Fruit fly (Drosophila melanogaster) whole organism, embryonic: ENCODE results near the gene Vps26.

Experiments
- ATbp ChIP-seq: fragments of 200-800 bp; sonication (Bioruptor generic); optimal IDR thresholded peaks from 2 replicates; lab custom pipeline; 2017; ENCODE audit warnings: missing biosample characterization, mild to moderate bottlenecking, missing genetic modification characterization, missing genetic modification reagents
- Asciz ChIP-seq: fragments of 200-800 bp; sonication (Bioruptor generic); optimal IDR thresholded peaks from 2 replicates; lab custom pipeline; 2017; ENCODE audit warnings: missing biosample characterization, mild to moderate bottlenecking, missing genetic modification characterization, missing genetic modification reagents
- CG10209 ChIP-seq: fragments of 200-800 bp; sonication (Bioruptor generic); optimal IDR thresholded peaks from 3 replicates; lab custom pipeline; 2017; ENCODE audit warnings: missing biosample characterization, mild to moderate bottlenecking, missing genetic modification characterization, missing genetic modification reagents
- CG11560 ChIP-seq: fragments of 200-800 bp; sonication (Bioruptor generic); IDR thresholded peaks from 3 replicates; pipeline ENCODE4 v1.3.6; 2022; ENCODE audit warnings: missing biosample characterization, missing genetic modification characterization
- CG12104 ChIP-seq: fragments of 200-800 bp; sonication (Bioruptor generic); optimal IDR thresholded peaks from 3 replicates; lab custom pipeline; 2016; ENCODE audit warnings: missing biosample characterization, missing genetic modification characterization
- CG12219 ChIP-seq: fragments of 200-800 bp; sonication (Bioruptor generic); optimal IDR thresholded peaks from 3 replicates; lab custom pipeline; 2018; ENCODE audit warnings: missing biosample characterization, mild to moderate bottlenecking, missing genetic modification characterization
- CG12659 ChIP-seq: fragments of 200-800 bp; sonication (Bioruptor generic); optimal IDR thresholded peaks from 3 replicates; lab custom pipeline; 2017; ENCODE audit warnings: mild to moderate bottlenecking, missing biosample characterization, missing genetic modification reagents, missing genetic modification characterization
- CG13287 ChIP-seq: fragments of 200-800 bp; sonication (Bioruptor generic); IDR thresholded peaks from 2 replicates; pipeline ENCODE4 v1.3.6; 2022; ENCODE audit warnings: missing biosample characterization, missing genetic modification characterization; ENCODE audit not compliant: partially characterized antibody
- CG14710 ChIP-seq: fragments of 200-800 bp; sonication (Bioruptor generic); optimal IDR thresholded peaks from 3 replicates; lab custom pipeline; 2019; ENCODE audit warnings: missing biosample characterization, mild to moderate bottlenecking, missing genetic modification characterization, moderate library complexity
- CG14965 ChIP-seq: fragments of 200-800 bp; sonication (Bioruptor generic); optimal IDR thresholded peaks from 2 replicates; lab custom pipeline; 2016; ENCODE audit warnings: missing biosample characterization, missing genetic modification characterization, borderline replicate concordance
- CG15696 ChIP-seq: fragments of 200-800 bp; sonication (Bioruptor generic); optimal IDR thresholded peaks from 2 replicates; lab custom pipeline; 2019; ENCODE audit warnings: missing biosample characterization, mild to moderate bottlenecking, missing genetic modification characterization, moderate library complexity
- CG1603 ChIP-seq: fragments of 200-800 bp; sonication (Bioruptor generic); optimal IDR thresholded peaks from 2 replicates; lab custom pipeline; 2019; ENCODE audit warnings: missing biosample characterization, mild to moderate bottlenecking, missing genetic modification characterization, moderate library complexity
- CG17568 ChIP-seq: fragments of 200-800 bp; sonication (Bioruptor generic); optimal IDR thresholded peaks from 2 replicates; lab custom pipeline; 2018; ENCODE audit warnings: missing biosample characterization, mild to moderate bottlenecking, missing genetic modification characterization, moderate library complexity
- CG1832 ChIP-seq: fragments of 200-800 bp; sonication (Bioruptor generic); optimal IDR thresholded peaks from 2 replicates; lab custom pipeline; 2017; ENCODE audit warnings: missing biosample characterization, mild to moderate bottlenecking, missing genetic modification characterization, inconsistent platforms
- CG18764 ChIP-seq: fragments of 200-800 bp; sonication (Bioruptor generic); optimal IDR thresholded peaks from 3 replicates; lab custom pipeline; 2016; ENCODE audit warnings: missing biosample characterization, missing genetic modification characterization
- CG2712 ChIP-seq: fragments of 200-800 bp; optimal IDR thresholded peaks from 3 replicates; lab custom pipeline; 2019; ENCODE audit warnings: missing biosample characterization, mild to moderate bottlenecking, missing genetic modification characterization, moderate library complexity
- CG32767 ChIP-seq: fragments of 200-800 bp; sonication (Bioruptor generic); IDR thresholded peaks from 2 replicates; pipeline ENCODE4 v1.3.6; 2022; ENCODE audit warnings: missing biosample characterization, missing genetic modification characterization
- CG3995 ChIP-seq: fragments of 200-800 bp; sonication (Bioruptor generic); optimal IDR thresholded peaks from 3 replicates; lab custom pipeline; 2016; ENCODE audit warnings: missing biosample characterization, missing genetic modification characterization
- CG4404 ChIP-seq: fragments of 200-800 bp; sonication (Bioruptor generic); IDR thresholded peaks from 2 replicates; pipeline ENCODE4 v1.3.6; 2022; ENCODE audit warnings: missing biosample characterization, missing genetic modification characterization
- CG5953 ChIP-seq: fragments of 200-800 bp; sonication (Bioruptor generic); IDR thresholded peaks from 2 replicates; pipeline ENCODE4 v1.3.6; 2022; ENCODE audit warnings: missing biosample characterization, missing genetic modification characterization
- D ChIP-seq, 2 experiments: fragments of 200-800 bp in 1 of 2; fragments of >200 bp in 1 of 2; sonication (Bioruptor generic) in 1 of 2; optimal IDR thresholded peaks; 2 replicates in 1 of 2; 3 replicates in 1 of 2; lab custom pipeline; 2017; ENCODE audit warnings: mild to moderate bottlenecking in 1 of 2, missing biosample characterization in 1 of 2, missing genetic modification characterization in 1 of 2, missing genetic modification reagents in 1 of 2
- Dip3 ChIP-seq: fragments of 200-800 bp; sonication (Bioruptor generic); optimal IDR thresholded peaks from 3 replicates; lab custom pipeline; 2016; ENCODE audit warnings: missing biosample characterization, missing genetic modification characterization
- E2f2 ChIP-seq: fragments of 200-800 bp; sonication (Bioruptor generic); IDR thresholded peaks from 2 replicates; pipeline ENCODE4 v1.3.6; 2022; ENCODE audit warnings: missing biosample characterization, missing genetic modification characterization
- Ets65A ChIP-seq: fragments of 200-800 bp; sonication (Bioruptor generic); peaks from one replicate; lab custom pipeline; 2016; ENCODE audit warnings: missing biosample characterization, missing genetic modification characterization
- Ets97D ChIP-seq: fragments of 200-800 bp; sonication (Bioruptor generic); optimal IDR thresholded peaks from 3 replicates; lab custom pipeline; 2016; ENCODE audit warnings: missing biosample characterization, missing genetic modification characterization
- Fer3 ChIP-seq: fragments of 200-800 bp; sonication (Bioruptor generic); optimal IDR thresholded peaks from 2 replicates; lab custom pipeline; 2018; ENCODE audit warnings: missing biosample characterization, mild to moderate bottlenecking, missing genetic modification characterization, moderate library complexity
- Hr78 ChIP-seq, 2 experiments: fragments of 200-800 bp in 1 of 2; fragments of >200 bp in 1 of 2; sonication (Bioruptor generic) in 1 of 2; optimal IDR thresholded peaks; 2 replicates each; lab custom pipeline; 2017 to 2019; ENCODE audit warnings: missing biosample characterization in 2 of 2, missing genetic modification characterization in 2 of 2, mild to moderate bottlenecking in 1 of 2, moderate library complexity in 1 of 2
- Mad ChIP-seq: fragments of 200-800 bp; sonication (Bioruptor generic); optimal IDR thresholded peaks from 2 replicates; lab custom pipeline; 2016; ENCODE audit warnings: missing biosample characterization, missing genetic modification characterization
- Mrtf ChIP-seq: fragments of 200-800 bp; sonication (Bioruptor generic); IDR thresholded peaks from 3 replicates; pipeline ENCODE4 v1.3.6; 2022; ENCODE audit warnings: missing biosample characterization, missing genetic modification characterization
- Nf-YC ChIP-seq: fragments of 200-800 bp; optimal IDR thresholded peaks from 3 replicates; lab custom pipeline; 2019; ENCODE audit warnings: missing biosample characterization, mild to moderate bottlenecking, missing genetic modification characterization, moderate library complexity
- Oli ChIP-seq: fragments of 200-800 bp; sonication (Bioruptor generic); optimal IDR thresholded peaks from 2 replicates; lab custom pipeline; 2018; ENCODE audit warnings: missing biosample characterization, mild to moderate bottlenecking, missing genetic modification characterization, moderate library complexity
- Ssrp ChIP-seq: fragments of 200-800 bp; sonication (Bioruptor generic); optimal IDR thresholded peaks from 2 replicates; lab custom pipeline; 2018; ENCODE audit warnings: missing biosample characterization, mild to moderate bottlenecking, missing genetic modification characterization, moderate library complexity
- abd-A ChIP-seq: fragments of 200-800 bp; sonication (Bioruptor generic); optimal IDR thresholded peaks from 3 replicates; lab custom pipeline; 2019; ENCODE audit warnings: missing biosample characterization, mild to moderate bottlenecking, missing genetic modification characterization, moderate library complexity
- cato ChIP-seq: fragments of 200-800 bp; sonication (Bioruptor generic); optimal IDR thresholded peaks from 2 replicates; lab custom pipeline; 2016; ENCODE audit warnings: missing biosample characterization, missing genetic modification characterization, borderline replicate concordance
- chinmo ChIP-seq: fragments of 200-800 bp; sonication (Bioruptor generic); IDR thresholded peaks from 4 replicates; pipeline ENCODE4 v1.3.6; 2022; ENCODE audit warnings: missing biosample characterization, missing genetic modification characterization; ENCODE audit not compliant: partially characterized antibody
- chm ChIP-seq: fragments of 200-800 bp; sonication (Bioruptor generic); IDR thresholded peaks from 2 replicates; pipeline ENCODE4 v1.3.6; 2022; ENCODE audit warnings: missing biosample characterization, missing genetic modification characterization
- esg ChIP-seq: fragments of 200-800 bp; sonication (Bioruptor generic); conservative IDR thresholded peaks from 2 replicates; pipeline ENCODE4 v1.3.6; 2022; ENCODE audit warnings: missing biosample characterization, missing genetic modification characterization
- gfzf ChIP-seq: fragments of 200-800 bp; sonication (Bioruptor generic); optimal IDR thresholded peaks from 2 replicates; lab custom pipeline; 2016; ENCODE audit warnings: missing biosample characterization, mild to moderate bottlenecking, missing genetic modification characterization, moderate library complexity
- lov ChIP-seq, 2 experiments: fragments of 200-800 bp in 1 of 2; fragments of >200 bp in 1 of 2; sonication (Bioruptor generic) in 1 of 2; IDR thresholded peaks in 1 of 2; optimal IDR thresholded peaks in 1 of 2; 2 replicates in 1 of 2; 3 replicates in 1 of 2; pipeline versions ENCODE4 v1.3.6 to Lab custom; 2017 to 2022; ENCODE audit warnings: missing biosample characterization in 1 of 2, missing genetic modification characterization in 1 of 2
- mld ChIP-seq: fragments of 200-800 bp; sonication (Bioruptor generic); IDR thresholded peaks from 3 replicates; pipeline ENCODE4 v1.3.6; 2022; ENCODE audit warnings: missing biosample characterization, missing genetic modification characterization; ENCODE audit not compliant: partially characterized antibody
- nerfin-1 ChIP-seq: fragments of 200-800 bp; sonication (Bioruptor generic); optimal IDR thresholded peaks from 3 replicates; lab custom pipeline; 2019; ENCODE audit warnings: missing biosample characterization, mild to moderate bottlenecking, missing genetic modification characterization, moderate library complexity
- pita ChIP-seq: fragments of 200-800 bp; sonication (Bioruptor generic); optimal IDR thresholded peaks from 2 replicates; lab custom pipeline; 2017; ENCODE audit warnings: missing biosample characterization, mild to moderate bottlenecking, missing genetic modification characterization
- prd ChIP-seq, 3 experiments: fragments of >200 bp in 2 of 3; fragments of 200-800 bp in 1 of 3; sonication (Bioruptor generic) in 1 of 3; optimal IDR thresholded peaks in 2 of 3; IDR thresholded peaks in 1 of 3; 2 replicates in 2 of 3; 3 replicates in 1 of 3; pipeline versions ENCODE4 v1.3.6 to Lab custom; 2017 to 2022; ENCODE audit warnings: missing biosample characterization in 1 of 3, missing genetic modification characterization in 1 of 3
- sqz ChIP-seq: fragments of 200-800 bp; sonication (Bioruptor generic); optimal IDR thresholded peaks from 3 replicates; lab custom pipeline; 2018; ENCODE audit warnings: missing biosample characterization, mild to moderate bottlenecking, missing genetic modification characterization
- ttk ChIP-seq: fragments of 200-800 bp; sonication (Bioruptor generic); IDR thresholded peaks from 2 replicates; pipeline ENCODE4 v2.1.2; 2022; ENCODE audit warnings: missing biosample characterization, missing genetic modification characterization

The Vps26 gene

DNA sequence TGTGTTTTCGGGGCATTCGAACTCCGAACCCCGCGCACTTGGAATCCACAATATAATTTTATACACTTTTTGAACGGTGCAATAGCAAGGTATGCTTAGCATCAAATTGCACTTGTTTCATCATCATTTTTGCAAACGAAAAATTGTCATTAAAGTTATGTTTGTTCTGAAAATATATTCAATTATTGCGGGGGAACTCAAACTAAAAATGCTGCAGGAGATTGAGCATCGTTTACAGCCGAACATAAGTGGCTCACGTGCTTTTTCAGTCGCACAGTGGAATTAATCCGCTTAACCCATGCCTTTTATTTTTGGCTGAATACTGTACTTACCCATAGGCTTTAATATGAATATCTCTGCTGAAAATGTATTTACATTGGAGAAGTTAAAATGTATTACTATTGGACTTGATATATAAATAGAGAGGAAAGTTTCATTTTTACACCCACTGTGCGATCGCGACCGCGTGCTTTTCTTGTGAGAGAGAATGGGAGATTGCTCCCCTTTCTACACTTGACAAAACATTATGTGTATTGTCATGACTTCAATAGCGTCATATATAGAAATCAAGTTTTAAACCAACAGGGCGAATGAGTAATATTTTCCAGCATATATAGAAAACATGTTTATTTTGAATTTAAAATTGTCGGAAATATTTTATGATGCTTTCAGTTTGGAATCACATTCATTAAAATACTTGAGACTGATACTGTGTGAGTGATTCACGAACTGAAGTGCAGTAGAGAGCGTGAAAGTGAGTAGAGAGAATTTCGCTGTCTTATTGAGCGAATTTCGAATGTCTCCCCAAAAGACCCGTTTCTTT, 43.0 kb upstream of the Vps26 start (continued):
- peak; percentile 96 for TF ChIP-seq Mrtf (GFP tag; lab: Robert Waterston, UW)
- peak; percentile 95 for TF ChIP-seq CG32767 (GFP tag; lab: Robert Waterston, UW)
- no peak for TF ChIP-seq chinmo (GFP tag; lab: Robert Waterston, UW)
- TF ChIP-seq CG12659 (GFP tag; lab: Kevin White, UChicago): peak; percentile 97
- peak; percentile 64 for TF ChIP-seq CG14965
- peak; percentile 90 for TF ChIP-seq sqz (GFP tag; lab: Kevin White, UChicago)
- TF ChIP-seq CG11560 (tag; lab: Robert Waterston, UW): peak; percentile 86
- peak; percentile 10 for TF ChIP-seq gfzf (GFP tag; lab: Kevin White, UChicago)
- peak; percentile 85 for TF ChIP-seq CG18764 (GFP tag; lab: Kevin White, UChicago)
- peak; percentile 98 for TF ChIP-seq Fer3 (tag; lab: Kevin White, UChicago)
- TF ChIP-seq D (optimal IDR thresholded peaks at IDR 0.05; lab: Kevin White, UChicago): no peak
- TF ChIP-seq D (GFP tag; optimal IDR thresholded peaks at IDR 0.05; lab: Kevin White, UChicago): peak; percentile 93
- TF ChIP-seq chm (GFP tag; lab: Robert Waterston, UW): peak; percentile 97
- TF ChIP-seq CG10209 (GFP tag; lab: Kevin White, UChicago): peak; percentile 94
- peak; percentile 70 for TF ChIP-seq CG15696
- peak; percentile 12; the same call in 1 of the 2 replicates for TF ChIP-seq CG13287 (GFP tag; lab: Robert Waterston, UW)
- no peak for TF ChIP-seq mld
- TF ChIP-seq ATbp (GFP tag; lab: Kevin White, UChicago): peak; percentile 94
- peak; percentile 97 for TF ChIP-seq esg (GFP tag; lab: Robert Waterston, UW)
- TF ChIP-seq cato (GFP tag; lab: Kevin White, UChicago): peak; percentile 88
- TF ChIP-seq Ssrp (tag; lab: Kevin White, UChicago): peak; percentile 91
- peak; percentile 82 for TF ChIP-seq Ets97D (GFP tag; lab: Kevin White, UChicago)
- TF ChIP-seq Ets65A (GFP tag; lab: Kevin White, UChicago): peak; percentile 99
- peak; percentile 93 for TF ChIP-seq CG17568 (GFP tag; lab: Kevin White, UChicago)
- TF ChIP-seq nerfin-1 (tag; lab: Kevin White, UChicago): peak; percentile 92
- peak; percentile 90 for TF ChIP-seq Asciz (GFP tag; lab: Kevin White, UChicago)
- TF ChIP-seq Mad (GFP tag; lab: Kevin White, UChicago): peak; percentile 92
- TF ChIP-seq pita: no peak
- peak; percentile 94 for TF ChIP-seq Dip3 (GFP tag; lab: Kevin White, UChicago)
- TF ChIP-seq E2f2 (GFP tag; lab: Robert Waterston, UW): peak; percentile 82
- peak; percentile 97 for TF ChIP-seq Oli (tag; lab: Kevin White, UChicago)
- peak; percentile 74 for TF ChIP-seq abd-A (tag; lab: Kevin White, UChicago)
- TF ChIP-seq CG1603 (tag; lab: Kevin White, UChicago): peak; percentile 97
- no peak for TF ChIP-seq prd (optimal IDR thresholded peaks at IDR 0.05; lab: Kevin White, UChicago)
- TF ChIP-seq prd (GFP tag; IDR thresholded peaks at IDR 0.05; lab: Robert Waterston, UW): peak; percentile 97
- TF ChIP-seq CG3995 (GFP tag; lab: Kevin White, UChicago): peak; percentile 70
- peak; percentile 88 for TF ChIP-seq CG12104
- TF ChIP-seq CG4404 (GFP tag; lab: Robert Waterston, UW): peak; percentile 82
- peak; percentile 98 for TF ChIP-seq ttk
- peak; percentile 96 for TF ChIP-seq CG12219 (GFP tag; lab: Kevin White, UChicago)
- TF ChIP-seq Hr78 (GFP tag; optimal IDR thresholded peaks at IDR 0.05; lab: Kevin White, UChicago): peak in 1 of 2 experiments; percentile 83
- TF ChIP-seq CG14710 (tag; lab: Kevin White, UChicago): peak; percentile 90
- TF ChIP-seq lov (optimal IDR thresholded peaks at IDR 0.05; lab: Kevin White, UChicago): no peak
- peak; percentile 95 for TF ChIP-seq lov (GFP tag; IDR thresholded peaks at IDR 0.05; lab: Robert Waterston, UW)
- peak; percentile 97 for TF ChIP-seq CG5953
- TF ChIP-seq CG2712 (tag; lab: Kevin White, UChicago): peak; percentile 95
- TF ChIP-seq Nf-YC (tag; lab: Kevin White, UChicago): peak; percentile 88
- no peak for TF ChIP-seq CG1832 (GFP tag; lab: Kevin White, UChicago)
